Worm (Caenorhabditis elegans): Measurements from ENCODE around the gene C56G2.22.

Gene C56G2.22

DNA sequence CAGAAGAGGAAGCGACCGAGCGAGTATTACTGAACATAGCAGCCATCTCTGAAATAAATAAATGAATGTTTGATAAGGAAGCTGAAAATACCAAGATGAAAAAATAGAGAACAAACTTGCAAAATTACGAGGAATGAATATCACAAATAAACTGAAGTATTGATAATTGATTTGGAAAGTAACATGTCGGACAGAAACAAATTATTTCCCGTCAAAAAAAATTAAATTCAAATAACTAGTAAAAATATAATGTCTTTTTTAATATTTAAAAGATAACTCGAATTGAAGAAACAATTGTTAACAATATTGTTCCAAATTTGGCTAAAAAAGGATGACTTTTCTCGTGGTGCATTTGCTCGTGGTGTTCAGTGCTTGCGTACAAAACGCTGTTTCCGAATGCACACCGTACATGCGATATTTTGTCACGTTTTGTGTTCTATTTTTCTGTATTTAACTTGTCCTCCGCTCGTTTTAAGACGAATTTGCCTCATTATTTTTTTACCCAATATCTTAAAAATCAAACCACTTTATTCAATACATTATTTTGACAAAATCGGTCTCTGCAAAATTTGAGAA, 4.3 kb upstream of the C56G2.22 start, which contains the start of gene rpn-13 (continued):
- TF ChIP-seq hmg-1.1 (GFP tag; IDR thresholded peaks at IDR 0.05): peak; percentile 52
- no peak for TF ChIP-seq zfp-2 (tag; optimal IDR thresholded peaks at IDR 0.05)
- no peak for TF ChIP-seq zip-11 (GFP tag; IDR thresholded peaks at IDR 0.05)
- no peak for TF ChIP-seq pha-4 (GFP tag; IDR thresholded peaks at IDR 0.05)
- no peak for TF ChIP-seq pha-4 (tag; optimal IDR thresholded peaks at IDR 0.05)
- TF ChIP-seq mes-2 (tag; optimal IDR thresholded peaks at IDR 0.05; ENCODE audit: poor library complexity, severe bottlenecking): peak; percentile 76

DNA sequence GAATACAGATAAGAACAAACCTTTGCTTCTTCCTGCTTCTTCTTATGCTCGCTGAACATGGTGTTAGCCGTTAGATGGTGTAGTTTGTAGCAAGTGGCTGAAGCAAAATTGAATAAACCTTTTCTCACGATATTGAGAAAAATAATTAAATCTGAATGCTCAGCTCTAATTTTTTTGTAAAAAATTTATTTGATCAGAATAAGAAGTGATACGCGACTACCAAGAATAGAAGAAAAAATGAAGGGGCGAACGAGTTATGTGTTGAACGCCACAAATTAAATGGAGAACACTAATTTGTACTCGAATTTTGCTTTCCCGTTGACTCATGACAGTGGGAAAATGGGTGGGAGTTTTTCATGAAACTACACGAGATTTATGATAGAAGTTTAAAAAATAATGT, 3.0 kb upstream of the C56G2.22 start, which contains the start of gene C56G2.9:
Gene C56G2.9, minus strand, starts transcription at position 101 of the 400 bp plus-strand sequence.
- TF ChIP-seq zip-11 (GFP tag; IDR thresholded peaks at IDR 0.05) (no peak), duxl-1 (tag; optimal IDR thresholded peaks at IDR 0.05; ENCODE audit: poor library complexity) (no peak), nhr-76 (tag; optimal IDR thresholded peaks at IDR 0.05) (no peak), pqm-1 (tag; optimal IDR thresholded peaks at IDR 0.05) (no peak), mes-2 (tag; optimal IDR thresholded peaks at IDR 0.05; ENCODE audit: poor library complexity, severe bottlenecking) (no peak), dmd-6 (GFP tag; IDR thresholded peaks at IDR 0.05) (no peak), snpc-1.2 (GFP tag; IDR thresholded peaks at IDR 0.05) (no peak), F26F4.8 (GFP tag; conservative IDR thresholded peaks at IDR 0.05) (no peak), zfp-2 (tag; optimal IDR thresholded peaks at IDR 0.05) (no peak)

DNA sequence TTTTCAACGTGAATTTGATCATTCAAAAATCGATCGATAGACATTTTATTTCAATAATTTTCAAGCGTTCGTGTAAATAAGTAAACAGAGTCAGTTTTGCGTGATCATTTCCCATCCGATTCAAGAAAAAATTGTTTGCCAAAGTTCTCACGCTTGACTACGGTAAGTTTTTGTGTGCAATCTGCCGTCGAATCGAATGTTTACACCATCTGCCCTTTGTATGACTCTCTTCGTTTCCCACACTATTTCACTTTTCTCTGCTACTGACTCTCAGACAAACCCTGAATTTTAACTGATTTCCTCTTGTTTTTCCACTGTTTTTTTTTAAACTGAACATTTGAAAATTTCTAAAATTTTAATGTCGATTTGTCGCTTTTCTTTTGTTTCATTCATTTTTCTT, 1.5 kb upstream of the C56G2.22 start:
- TF ChIP-seq nhr-48 (tag; optimal IDR thresholded peaks at IDR 0.05) (peak; percentile 6), fkh-10 (GFP tag; optimal IDR thresholded peaks at IDR 0.05) (peak; percentile 44), ces-1 (GFP tag; optimal IDR thresholded peaks at IDR 0.05) (no peak), nhr-28 (tag; optimal IDR thresholded peaks at IDR 0.05) (peak; percentile 50), lim-7 (GFP tag; IDR thresholded peaks at IDR 0.05) (0 out of 2 replicates have a peak, but pooled peaks have one; percentile 51), D1046.2 (GFP tag; IDR thresholded peaks at IDR 0.05) (no peak), tag-97 (GFP tag; IDR thresholded peaks at IDR 0.05) (no peak), zip-11 (GFP tag; IDR thresholded peaks at IDR 0.05) (no peak), zip-2 (tag; optimal IDR thresholded peaks at IDR 0.05) (no peak), nhr-76 (tag; optimal IDR thresholded peaks at IDR 0.05) (no peak), attf-4 (tag; optimal IDR thresholded peaks at IDR 0.05) (no peak), nhr-42 (GFP tag; IDR thresholded peaks at IDR 0.05) (0 out of 2 replicates have a peak, but pooled peaks have one; percentile 33), daf-19 (GFP tag; conservative IDR thresholded peaks at IDR 0.05) (no peak), Y48G9A.11 (GFP tag; IDR thresholded peaks at IDR 0.05) (0 out of 2 replicates have a peak, but pooled peaks have one; percentile 37), Y75B8A.6 (GFP tag; IDR thresholded peaks at IDR 0.05) (no peak), lin-29 (GFP tag; IDR thresholded peaks at IDR 0.05) (no peak), jun-1 (tag; optimal IDR thresholded peaks at IDR 0.05) (peak; percentile 43), egl-43 (GFP tag; IDR thresholded peaks at IDR 0.05) (peak; percentile 45; the same call in 1 of the 2 replicates), mes-2 (tag; optimal IDR thresholded peaks at IDR 0.05; ENCODE audit: poor library complexity, severe bottlenecking) (peak; percentile 87), nhr-77 (tag; optimal IDR thresholded peaks at IDR 0.05) (peak; percentile 60), ztf-11 (tag; optimal IDR thresholded peaks at IDR 0.05) (no peak), lin-38 (GFP tag; IDR thresholded peaks at IDR 0.05) (peak; percentile 71), lsy-2 (tag; optimal IDR thresholded peaks at IDR 0.05) (peak; percentile 93 to 98), hlh-30 (tag; optimal IDR thresholded peaks at IDR 0.05; ENCODE audit: insufficient read depth) (peak; percentile 71), dpl-1 (GFP tag; optimal IDR thresholded peaks at IDR 0.05) (peak; percentile 75), ZK337.2 (GFP tag; IDR thresholded peaks at IDR 0.05) (no peak), unc-62 (GFP tag; optimal IDR thresholded peaks at IDR 0.05 in 1 of 2) (peak in 1 of 2 experiments; percentile 38), unc-62 (tag; optimal IDR thresholded peaks at IDR 0.05) (no peak), lin-13 (GFP tag; optimal IDR thresholded peaks at IDR 0.05) (peak; percentile 85), snpc-1.2 (GFP tag; IDR thresholded peaks at IDR 0.05) (no peak), mep-1 (tag; optimal IDR thresholded peaks at IDR 0.05) (peak; percentile 87), lir-3 (tag; optimal IDR thresholded peaks at IDR 0.05) (no peak), saeg-2 (GFP tag; IDR thresholded peaks at IDR 0.05) (no peak), nhr-102 (tag; optimal IDR thresholded peaks at IDR 0.05) (no peak), ceh-20 (GFP tag; IDR thresholded peaks at IDR 0.05) (0 out of 2 replicates have a peak, but pooled peaks have one; percentile 33), aha-1 (tag) (peak; percentile 99), hlh-11 (tag; optimal IDR thresholded peaks at IDR 0.05) (peak; percentile 73), arid-1 (GFP tag; conservative IDR thresholded peaks at IDR 0.05) (0 out of 2 replicates have a peak, but pooled peaks have one; percentile 39)

Measured in whole organism, L4 larva.